Worm (Caenorhabditis elegans): Measurements from ENCODE around the gene ZC404.1.

The ZC404.1 gene

DNA sequence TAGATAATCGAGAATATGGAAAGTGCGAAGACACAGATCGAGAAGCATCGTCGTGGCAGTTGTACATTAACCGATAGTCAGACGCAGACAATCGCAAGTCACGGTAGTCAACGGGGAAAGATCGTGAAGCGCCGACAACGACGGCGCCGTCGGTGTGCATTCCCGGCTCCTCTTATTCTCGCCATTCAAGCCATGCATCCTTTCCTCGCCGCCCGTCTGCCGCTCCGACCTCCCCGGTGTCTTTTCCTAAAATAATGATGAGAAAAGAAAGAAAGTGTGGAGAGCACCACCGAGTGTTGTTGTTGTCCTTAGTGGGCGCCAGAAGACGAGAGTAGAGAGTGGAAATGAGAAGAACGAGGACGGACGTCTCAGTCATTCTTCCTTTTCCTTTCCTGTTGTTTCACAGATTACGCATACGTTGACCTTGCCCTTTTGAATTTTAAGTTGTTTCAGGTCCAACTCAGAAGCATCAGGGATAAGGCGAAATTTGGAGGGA, at the start of gene ZC404.1:
ZC404.1 (plus strand) TSS at position 446 of the 496 bp plus-strand sequence.
- TF ChIP-seq him-1 (tag; optimal IDR thresholded peaks at IDR 0.05) = no peak
- TF ChIP-seq dao-5 (tag; optimal IDR thresholded peaks at IDR 0.05) = no peak
- TF ChIP-seq W03F9.2 (tag; optimal IDR thresholded peaks at IDR 0.05) = no peak

- TF ChIP-seq him-1 (tag; optimal IDR thresholded peaks at IDR 0.05) (no peak), W03F9.2 (tag; optimal IDR thresholded peaks at IDR 0.05) (no peak), dao-5 (tag; optimal IDR thresholded peaks at IDR 0.05) (no peak)
These were observed 49.2 kb upstream of the ZC404.1 start, which contains the start of gene T25F10.3 for ce11 chrV:6744774-6745173. Gene T25F10.3 (plus strand): TSS chrV:6745081.

DNA sequence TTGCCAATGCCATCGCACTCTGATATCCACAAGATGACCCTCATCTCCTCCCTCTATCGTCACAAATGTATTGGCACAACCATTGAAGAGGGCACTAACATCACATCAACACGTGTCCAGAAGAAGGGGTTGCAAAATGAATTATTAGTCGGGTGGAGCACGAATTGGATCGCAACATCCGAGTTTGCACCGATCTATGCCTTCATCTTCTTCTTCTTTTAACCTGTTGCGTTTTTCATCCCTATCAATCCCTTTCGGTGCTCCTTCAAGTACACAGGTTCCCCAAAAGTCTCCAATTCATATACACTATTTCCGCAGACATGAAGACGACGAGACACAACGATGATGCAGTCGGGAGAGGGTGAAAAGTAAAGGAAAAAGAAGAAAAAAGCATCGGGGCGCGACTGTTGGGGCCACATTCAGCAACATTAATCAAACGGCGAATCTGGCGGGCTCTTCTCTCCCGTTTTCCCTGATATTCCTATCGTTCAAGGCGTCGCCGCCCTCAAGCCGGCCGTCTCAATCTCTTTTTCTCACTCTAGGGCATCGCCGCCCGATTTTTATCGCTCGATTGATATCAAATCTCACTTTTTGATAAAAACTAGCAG, 42.4 kb upstream of the ZC404.1 start:
- no peak for TF ChIP-seq him-1 (tag; optimal IDR thresholded peaks at IDR 0.05)
- no peak for TF ChIP-seq dao-5 (tag; optimal IDR thresholded peaks at IDR 0.05)
- no peak for TF ChIP-seq W03F9.2 (tag; optimal IDR thresholded peaks at IDR 0.05)

- no peak for TF ChIP-seq him-1 (tag; optimal IDR thresholded peaks at IDR 0.05)
- no peak for TF ChIP-seq dao-5 (tag; optimal IDR thresholded peaks at IDR 0.05)
- no peak for TF ChIP-seq W03F9.2 (tag; optimal IDR thresholded peaks at IDR 0.05)
These were observed 40.7 kb upstream of the ZC404.1 start for ce11 chrV:6753257-6753656.

- TF ChIP-seq dao-5 (tag; optimal IDR thresholded peaks at IDR 0.05) (no peak), him-1 (tag; optimal IDR thresholded peaks at IDR 0.05) (no peak)
These were observed 36.0 kb upstream of the ZC404.1 start, which contains the start of gene dbl-1 for ce11 chrV:6758017-6758416. Gene dbl-1 (plus strand): TSS chrV:6758135.

DNA sequence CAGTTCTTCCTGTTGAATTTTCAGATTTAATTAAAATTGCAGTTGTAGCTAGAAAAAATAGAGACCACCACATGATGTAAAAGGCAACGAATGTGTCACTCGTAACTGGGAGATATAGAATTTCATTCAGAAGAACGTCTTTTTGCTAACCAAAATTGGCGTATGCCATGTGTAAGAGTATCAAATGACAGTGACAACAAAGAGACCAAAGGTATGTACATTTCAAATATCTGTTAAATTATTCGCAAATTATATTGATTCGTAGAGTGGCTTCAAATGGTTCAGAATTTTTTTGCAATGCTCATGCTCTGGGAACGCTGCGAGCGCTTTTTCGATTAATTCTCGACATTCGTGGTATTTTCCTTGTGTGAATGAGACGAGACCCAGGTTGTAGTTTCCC, 31.6 kb upstream of the ZC404.1 start, which contains the start of gene T25F10.4:
T25F10.4 (minus strand) TSS at position 101 of the 400 bp plus-strand sequence.
- TF ChIP-seq him-1 (tag; optimal IDR thresholded peaks at IDR 0.05) (no peak), W03F9.2 (tag; optimal IDR thresholded peaks at IDR 0.05) (no peak), dao-5 (tag; optimal IDR thresholded peaks at IDR 0.05) (no peak)

DNA sequence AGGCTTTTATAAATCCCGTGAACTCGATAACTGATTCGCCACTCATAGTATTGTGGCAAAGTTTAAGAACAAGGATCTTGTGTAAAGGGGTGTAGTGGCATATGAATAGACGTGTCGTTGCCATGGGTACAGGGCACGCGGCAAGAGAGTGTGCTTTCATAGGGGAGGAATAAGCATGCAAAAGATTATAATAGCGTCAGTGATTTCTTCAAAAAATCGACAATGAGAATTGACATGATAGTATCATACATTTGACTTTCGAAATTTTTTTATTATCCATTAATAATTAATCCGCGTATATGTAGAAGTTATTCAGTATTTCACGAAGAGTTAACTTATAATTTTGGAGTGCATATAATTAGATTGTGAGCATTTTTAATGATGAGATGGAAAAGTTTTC, 29.0 kb upstream of the ZC404.1 start, which contains the start of gene bbs-8:
bbs-8 (minus strand) TSS at position 101 of the 400 bp plus-strand sequence.
- no peak for TF ChIP-seq W03F9.2 (tag; optimal IDR thresholded peaks at IDR 0.05)
- no peak for TF ChIP-seq him-1 (tag; optimal IDR thresholded peaks at IDR 0.05)
- no peak for TF ChIP-seq dao-5 (tag; optimal IDR thresholded peaks at IDR 0.05)

- TF ChIP-seq dao-5 (tag; optimal IDR thresholded peaks at IDR 0.05) = no peak
- no peak for TF ChIP-seq him-1 (tag; optimal IDR thresholded peaks at IDR 0.05)
- TF ChIP-seq W03F9.2 (tag; optimal IDR thresholded peaks at IDR 0.05) = no peak
These were observed 26.4 kb upstream of the ZC404.1 start for ce11 chrV:6767576-6767975.

- no peak for TF ChIP-seq dao-5 (tag; optimal IDR thresholded peaks at IDR 0.05)
- TF ChIP-seq him-1 (tag; optimal IDR thresholded peaks at IDR 0.05) = no peak
- TF ChIP-seq W03F9.2 (tag; optimal IDR thresholded peaks at IDR 0.05) = no peak
These were observed 25.5 kb upstream of the ZC404.1 start, which contains the start of the genes T25F10.1 and clik-1 for ce11 chrV:6768452-6768929. Gene T25F10.1 (plus strand): TSS chrV:6768502. Gene clik-1 (minus strand): TSS chrV:6768732.

- no peak for TF ChIP-seq dao-5 (tag; optimal IDR thresholded peaks at IDR 0.05)
- TF ChIP-seq W03F9.2 (tag; optimal IDR thresholded peaks at IDR 0.05) = no peak
- TF ChIP-seq him-1 (tag; optimal IDR thresholded peaks at IDR 0.05) = no peak
These were observed 24.5 kb upstream of the ZC404.1 start for ce11 chrV:6769440-6769839.

ce11 chrV:6771645-6772044, 22.3 kb upstream of the ZC404.1 start, which contains the start of gene srh-30:
Gene srh-30 (minus strand): TSS chrV:6771745.
- TF ChIP-seq dao-5 (tag; optimal IDR thresholded peaks at IDR 0.05) = no peak
- no peak for TF ChIP-seq W03F9.2 (tag; optimal IDR thresholded peaks at IDR 0.05)
- no peak for TF ChIP-seq him-1 (tag; optimal IDR thresholded peaks at IDR 0.05)

ce11 chrV:6773735-6774134, 20.3 kb upstream of the ZC404.1 start, which contains the start of gene ZC404.16:
Gene ZC404.16 (minus strand): TSS chrV:6773835.
- TF ChIP-seq W03F9.2 (tag; optimal IDR thresholded peaks at IDR 0.05) = no peak

- TF ChIP-seq dao-5 (tag; optimal IDR thresholded peaks at IDR 0.05) (no peak), W03F9.2 (tag; optimal IDR thresholded peaks at IDR 0.05) (no peak), him-1 (tag; optimal IDR thresholded peaks at IDR 0.05) (no peak)
These were observed 18.3 kb upstream of the ZC404.1 start, which contains the start of gene srh-28 for ce11 chrV:6775708-6776107. Gene srh-28 (minus strand): TSS chrV:6775808.

DNA sequence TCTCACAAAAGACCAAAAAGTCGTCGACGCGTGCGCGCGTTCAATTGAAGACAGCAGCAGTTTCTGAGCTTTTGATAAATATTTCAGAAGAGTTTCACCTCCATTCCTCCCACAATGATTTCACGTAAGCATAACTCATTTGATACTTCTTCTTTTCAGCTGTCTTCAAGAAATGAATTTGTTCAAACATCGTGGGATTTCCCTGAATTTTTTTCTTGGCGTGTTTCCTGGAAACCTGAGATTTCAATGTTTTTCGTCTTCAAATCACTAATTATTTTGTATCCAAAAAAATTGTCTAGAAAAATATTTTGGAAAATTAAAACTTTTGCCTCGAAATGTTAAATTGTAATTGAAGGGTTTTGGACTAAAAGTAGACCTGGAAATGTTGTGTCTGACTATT, 15.5 kb upstream of the ZC404.1 start:
- TF ChIP-seq him-1 (tag; optimal IDR thresholded peaks at IDR 0.05) (no peak), dao-5 (tag; optimal IDR thresholded peaks at IDR 0.05) (no peak), W03F9.2 (tag; optimal IDR thresholded peaks at IDR 0.05) (no peak)
